Fruit fly (Drosophila melanogaster): ENCODE results near the gene CG10713.

dm6 chr3L:13381160-13381559 is 53.9 kb downstream of the CG10713 start, which contains the start of gene CG14107:
- TF ChIP-seq CTCF (optimal IDR thresholded peaks at IDR 0.05): no peak
- TF ChIP-seq CG8478 (optimal IDR thresholded peaks at IDR 0.05): no peak

Measured in S2 (cell line).